Fruit fly (Drosophila melanogaster): ENCODE results near the gene ND-13B.

ND-13B gene

dm6 chr3L:10735095-10735494, 41.2 kb upstream of the ND-13B start (continued):
- TF ChIP-seq CG7368 (GFP tag; optimal IDR thresholded peaks at IDR 0.05) (no peak), CG6276 (GFP tag; optimal IDR thresholded peaks at IDR 0.05) (peak; percentile 25), CG3032 (tag; optimal IDR thresholded peaks at IDR 0.05) (peak; percentile 44), Hr39 (GFP tag; optimal IDR thresholded peaks at IDR 0.05) (peak; percentile 45), Ets96B (tag; optimal IDR thresholded peaks at IDR 0.05) (peak; percentile 32), acj6 (GFP tag; optimal IDR thresholded peaks at IDR 0.05) (peak; percentile 32)

dm6 chr3L:10734561-10734960, 40.7 kb upstream of the ND-13B start:
- TF ChIP-seq CG1621 (tag; optimal IDR thresholded peaks at IDR 0.05): no peak
- no peak for TF ChIP-seq fd85E (GFP tag; optimal IDR thresholded peaks at IDR 0.05)
- peak; percentile 8 for TF ChIP-seq CG3919 (GFP tag; optimal IDR thresholded peaks at IDR 0.05)
- TF ChIP-seq ss (GFP tag; optimal IDR thresholded peaks at IDR 0.05): no peak
- TF ChIP-seq Met (GFP tag; optimal IDR thresholded peaks at IDR 0.05): no peak
- TF ChIP-seq cyc (GFP tag; optimal IDR thresholded peaks at IDR 0.05): no peak
- TF ChIP-seq Hr4 (GFP tag; optimal IDR thresholded peaks at IDR 0.05): no peak
- TF ChIP-seq CG6854 (GFP tag; optimal IDR thresholded peaks at IDR 0.05): peak; percentile 21
- TF ChIP-seq OdsH (GFP tag; optimal IDR thresholded peaks at IDR 0.05): no peak
- TF ChIP-seq CG8319 (GFP tag; optimal IDR thresholded peaks at IDR 0.05): no peak
- no peak for TF ChIP-seq svp (GFP tag)
- TF ChIP-seq achi (GFP tag; optimal IDR thresholded peaks at IDR 0.05): no peak
- TF ChIP-seq Hr38 (GFP tag; optimal IDR thresholded peaks at IDR 0.05): no peak
- TF ChIP-seq Smox (GFP tag; optimal IDR thresholded peaks at IDR 0.05): no peak
- TF ChIP-seq CG6808 (GFP tag; optimal IDR thresholded peaks at IDR 0.05): peak; percentile 3
- no peak for TF ChIP-seq Sox102F (GFP tag; optimal IDR thresholded peaks at IDR 0.05)
- TF ChIP-seq Sox14 (GFP tag; optimal IDR thresholded peaks at IDR 0.05): no peak
- no peak for TF ChIP-seq CG11762 (GFP tag; optimal IDR thresholded peaks at IDR 0.05; ENCODE audit: insufficient read depth)
- TF ChIP-seq lz (GFP tag; optimal IDR thresholded peaks at IDR 0.05): no peak
- no peak for TF ChIP-seq fkh (GFP tag; optimal IDR thresholded peaks at IDR 0.05)
- TF ChIP-seq salr (GFP tag; optimal IDR thresholded peaks at IDR 0.05): no peak
- TF ChIP-seq CG11294 (GFP tag; IDR thresholded peaks at IDR 0.05): no peak
- TF ChIP-seq pdm3 (GFP tag; optimal IDR thresholded peaks at IDR 0.05): no peak
- TF ChIP-seq Eip75B (GFP tag; optimal IDR thresholded peaks at IDR 0.05): no peak
- peak; percentile 0 for TF ChIP-seq Eip78C (GFP tag)

- TF ChIP-seq CG15336 (GFP tag; IDR thresholded peaks at IDR 0.05): no peak
Measured at dm6 chr3L:10733502-10733901, 39.6 kb upstream of the ND-13B start.

- TF ChIP-seq cyc (GFP tag; optimal IDR thresholded peaks at IDR 0.05) (no peak), CG7368 (GFP tag; optimal IDR thresholded peaks at IDR 0.05) (no peak), Eip75B (GFP tag; optimal IDR thresholded peaks at IDR 0.05) (no peak), fd85E (GFP tag; optimal IDR thresholded peaks at IDR 0.05) (no peak), CG6792 (GFP tag; optimal IDR thresholded peaks at IDR 0.05) (no peak), ss (GFP tag; optimal IDR thresholded peaks at IDR 0.05) (no peak), CG11294 (GFP tag; IDR thresholded peaks at IDR 0.05) (no peak), Eip78C (GFP tag) (no peak), CG6808 (GFP tag; optimal IDR thresholded peaks at IDR 0.05) (no peak), CG3919 (GFP tag; optimal IDR thresholded peaks at IDR 0.05) (no peak), CG16779 (tag; optimal IDR thresholded peaks at IDR 0.05) (no peak), Met (GFP tag; optimal IDR thresholded peaks at IDR 0.05) (no peak), CG34406 (GFP tag; optimal IDR thresholded peaks at IDR 0.05) (no peak), Ets21C (GFP tag; optimal IDR thresholded peaks at IDR 0.05) (no peak)
Measured at dm6 chr3L:10732032-10732431, 38.1 kb upstream of the ND-13B start.

dm6 chr3L:10727123-10727522, 33.2 kb upstream of the ND-13B start:
- TF ChIP-seq CG11902 (GFP tag; optimal IDR thresholded peaks at IDR 0.05): no peak
- TF ChIP-seq fd59A (GFP tag; optimal IDR thresholded peaks at IDR 0.05): no peak
- no peak for TF ChIP-seq achi (GFP tag; optimal IDR thresholded peaks at IDR 0.05)
- TF ChIP-seq eg (GFP tag; IDR thresholded peaks at IDR 0.05): no peak
- TF ChIP-seq CG6163 (GFP tag; IDR thresholded peaks at IDR 0.05): 0 out of 3 replicates have a peak, but pooled peaks have one; percentile 26
- no peak for TF ChIP-seq CG16779 (tag; optimal IDR thresholded peaks at IDR 0.05)
- no peak for TF ChIP-seq CG10669 (GFP tag; optimal IDR thresholded peaks at IDR 0.05)
- TF ChIP-seq Hr4 (GFP tag; optimal IDR thresholded peaks at IDR 0.05): no peak
- no peak for TF ChIP-seq CG34406 (GFP tag; optimal IDR thresholded peaks at IDR 0.05)
- no peak for TF ChIP-seq CG11294 (GFP tag; IDR thresholded peaks at IDR 0.05)
- no peak for TF ChIP-seq CG32006 (GFP tag; optimal IDR thresholded peaks at IDR 0.05)
- peak; percentile 5 for TF ChIP-seq CG7368 (GFP tag; optimal IDR thresholded peaks at IDR 0.05)
- no peak for TF ChIP-seq CG31627 (GFP tag; optimal IDR thresholded peaks at IDR 0.05)
- no peak for TF ChIP-seq CG6792 (GFP tag; optimal IDR thresholded peaks at IDR 0.05)
- TF ChIP-seq Hr38 (GFP tag; optimal IDR thresholded peaks at IDR 0.05): no peak

Data from whole organism, prepupa.